Worm (Caenorhabditis elegans): ENCODE data around the gene D2007.1.

DNA sequence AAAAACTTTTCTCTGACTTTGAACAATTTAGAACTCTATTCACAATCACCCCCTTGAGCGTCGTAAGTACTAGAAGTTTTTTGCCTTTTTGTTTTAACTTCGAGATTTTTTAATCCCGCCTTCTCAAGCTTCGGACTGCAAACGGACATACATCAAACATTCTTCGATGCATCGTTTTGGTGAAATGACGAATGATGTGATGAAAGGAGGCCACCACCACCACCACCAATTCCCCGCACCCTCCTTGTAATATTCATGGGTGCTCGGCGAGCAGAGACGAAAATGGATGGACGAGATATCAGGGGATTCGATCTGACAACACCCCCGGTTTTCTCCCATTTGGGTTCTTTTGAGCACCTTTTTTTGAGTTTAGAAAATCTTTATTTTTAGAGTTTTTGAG, 9.3 kb upstream of the D2007.1 start:
- TF ChIP-seq ceh-82 (tag; optimal IDR thresholded peaks at IDR 0.05) (no peak), nhr-111 (GFP tag; optimal IDR thresholded peaks at IDR 0.05) (no peak), madf-5 (GFP tag; IDR thresholded peaks at IDR 0.05) (no peak), ama-1 (optimal IDR thresholded peaks at IDR 0.05) (no peak), pha-4 (GFP tag; IDR thresholded peaks at IDR 0.05) (no peak), pha-4 (tag; optimal IDR thresholded peaks at IDR 0.05) (no peak)

Measured in whole organism, L4 larva.